Fruit fly (Drosophila melanogaster) Kc167 (cell line): ENCODE data around the gene Ranbp21.

Experiments used
- Myc ChIP-seq: fragments of >200 bp; optimal IDR thresholded peaks from 2 replicates; lab custom pipeline; 2017; ENCODE audit warnings: missing external identifiers
- Sin3A ChIP-seq: fragments of >200 bp; optimal IDR thresholded peaks from 2 replicates; lab custom pipeline; 2018; ENCODE audit warnings: missing external identifiers
- h ChIP-seq: fragments of >200 bp; optimal IDR thresholded peaks from 3 replicates; lab custom pipeline; 2018; ENCODE audit warnings: missing external identifiers
- insv ChIP-seq: fragments of >200 bp; optimal IDR thresholded peaks from 3 replicates; lab custom pipeline; 2018; ENCODE audit warnings: missing external identifiers
- psq ChIP-seq: fragments of >200 bp; optimal IDR thresholded peaks from 2 replicates; lab custom pipeline; 2017; ENCODE audit warnings: missing external identifiers
- ttk ChIP-seq: sonication (Bioruptor generic); optimal IDR thresholded peaks from 2 replicates; lab custom pipeline; 2017; ENCODE audit warnings: missing external identifiers

- no peak for TF ChIP-seq Sin3A (lab: Kevin White, UChicago)
- no peak for TF ChIP-seq h (lab: Kevin White, UChicago)
- no peak for TF ChIP-seq Myc (lab: Kevin White, UChicago)
- no peak for TF ChIP-seq insv
- TF ChIP-seq psq (lab: Kevin White, UChicago): no peak
- no peak for TF ChIP-seq ttk (lab: Kevin White, UChicago)
Measured at dm6 chrX:19605915-19606314, 46.2 kb downstream of the Ranbp21 start.
